Fruit fly (Drosophila melanogaster) whole organism, adult: ENCODE measurements around the gene CG11790.

Source experiments
- CG12768 ChIP-seq: fragments of 200-800 bp; sonication (Bioruptor generic); optimal IDR thresholded peaks from 2 replicates; lab custom pipeline; 2017; ENCODE audit warnings: missing biosample characterization, missing genetic modification characterization, mild to moderate bottlenecking, moderate library complexity, missing genetic modification reagents
- CG14711 ChIP-seq: fragments of 200-800 bp; sonication (Bioruptor generic); optimal IDR thresholded peaks from 2 replicates; lab custom pipeline; 2018; ENCODE audit warnings: missing biosample characterization, mild to moderate bottlenecking, missing genetic modification characterization, moderate library complexity
- CG1620 ChIP-seq: fragments of 200-800 bp; sonication (Bioruptor generic); optimal IDR thresholded peaks from 2 replicates; lab custom pipeline; 2016; ENCODE audit warnings: missing biosample characterization, missing genetic modification characterization
- CG33017 ChIP-seq: fragments of 200-800 bp; sonication (Bioruptor generic); optimal IDR thresholded peaks from 2 replicates; lab custom pipeline; 2018; ENCODE audit warnings: missing biosample characterization, mild to moderate bottlenecking, missing genetic modification characterization, moderate library complexity
- CG5204 ChIP-seq: fragments of 200-800 bp; sonication (Bioruptor generic); optimal IDR thresholded peaks from 2 replicates; lab custom pipeline; 2016; ENCODE audit warnings: missing biosample characterization, missing genetic modification characterization
- CG7045 ChIP-seq: fragments of 200-800 bp; sonication (Bioruptor generic); optimal IDR thresholded peaks from 2 replicates; lab custom pipeline; 2017; ENCODE audit warnings: missing biosample characterization, mild to moderate bottlenecking, missing genetic modification characterization
- CG7101 ChIP-seq: fragments of 200-800 bp; sonication (Bioruptor generic); optimal IDR thresholded peaks from 2 replicates; lab custom pipeline; 2018; ENCODE audit warnings: missing biosample characterization, mild to moderate bottlenecking, missing genetic modification characterization, moderate library complexity
- Clk ChIP-seq: fragments of 200-800 bp; sonication (Bioruptor generic); optimal IDR thresholded peaks from 2 replicates; lab custom pipeline; 2017; ENCODE audit warnings: missing biosample characterization, missing genetic modification characterization
- Crg-1 ChIP-seq: fragments of 200-800 bp; sonication (Bioruptor generic); optimal IDR thresholded peaks from 2 replicates; lab custom pipeline; 2016; ENCODE audit warnings: missing biosample characterization, missing genetic modification characterization
- Hr96 ChIP-seq: fragments of 200-800 bp; sonication (Bioruptor generic); optimal IDR thresholded peaks from 2 replicates; lab custom pipeline; 2016; ENCODE audit warnings: missing biosample characterization, missing genetic modification characterization
- Mnt ChIP-seq: fragments of 200-800 bp; sonication (Bioruptor generic); optimal IDR thresholded peaks from 2 replicates; lab custom pipeline; 2016; ENCODE audit warnings: missing biosample characterization, mild to moderate bottlenecking, missing genetic modification characterization
- bab1 ChIP-seq: fragments of 200-800 bp; sonication (Bioruptor generic); optimal IDR thresholded peaks from 3 replicates; lab custom pipeline; 2019; ENCODE audit warnings: missing biosample characterization, mild to moderate bottlenecking, missing genetic modification characterization, moderate library complexity
- cic ChIP-seq: fragments of 200-800 bp; sonication (Bioruptor generic); optimal IDR thresholded peaks from 2 replicates; lab custom pipeline; 2017; ENCODE audit warnings: missing biosample characterization, mild to moderate bottlenecking, missing genetic modification characterization, moderate library complexity
- cnc ChIP-seq, 2 experiments: fragments of >200 bp; optimal IDR thresholded peaks; 2 replicates each; lab custom pipeline; 2017
- kay ChIP-seq: fragments of 200-800 bp; sonication (Bioruptor generic); peaks from one replicate; lab custom pipeline; 2016; ENCODE audit warnings: missing biosample characterization, missing genetic modification characterization, borderline replicate concordance
- ovo ChIP-seq: fragments of 200-800 bp; sonication (Bioruptor generic); optimal IDR thresholded peaks from 2 replicates; lab custom pipeline; 2016; ENCODE audit warnings: missing biosample characterization, missing genetic modification characterization
- pad ChIP-seq: fragments of 200-800 bp; sonication (Bioruptor generic); optimal IDR thresholded peaks from 3 replicates; lab custom pipeline; 2017; ENCODE audit warnings: missing biosample characterization, missing genetic modification characterization, mild to moderate bottlenecking, moderate library complexity, missing genetic modification reagents
- tj ChIP-seq: fragments of 200-800 bp; sonication (Bioruptor generic); optimal IDR thresholded peaks from 3 replicates; lab custom pipeline; 2017; ENCODE audit warnings: missing biosample characterization, mild to moderate bottlenecking, missing genetic modification characterization, moderate library complexity
- toe ChIP-seq: fragments of 200-800 bp; sonication (Bioruptor generic); optimal IDR thresholded peaks from 2 replicates; lab custom pipeline; 2016; ENCODE audit warnings: missing biosample characterization, missing genetic modification characterization

CG11790 gene

dm6 chr3R:25047504-25047903, at the start of gene CG11790:
CG11790 (plus strand) TSS chr3R:25047706.
- TF ChIP-seq CG7045 (GFP tag; lab: Kevin White, UChicago) (no peak), toe (GFP tag; lab: Kevin White, UChicago) (no peak), cnc (optimal IDR thresholded peaks at IDR 0.05; lab: Kevin White, UChicago) (no peak), Mnt (no peak), Clk (GFP tag; lab: Kevin White, UChicago) (no peak), CG12768 (GFP tag; lab: Kevin White, UChicago) (peak; percentile 5), tj (GFP tag; lab: Kevin White, UChicago) (no peak), cic (peak; percentile 38), CG5204 (GFP tag; lab: Kevin White, UChicago) (no peak), CG14711 (tag; lab: Kevin White, UChicago) (no peak), bab1 (GFP tag; lab: Kevin White, UChicago) (peak; percentile 46), CG7101 (peak; percentile 16), Crg-1 (GFP tag; lab: Kevin White, UChicago) (no peak)

DNA sequence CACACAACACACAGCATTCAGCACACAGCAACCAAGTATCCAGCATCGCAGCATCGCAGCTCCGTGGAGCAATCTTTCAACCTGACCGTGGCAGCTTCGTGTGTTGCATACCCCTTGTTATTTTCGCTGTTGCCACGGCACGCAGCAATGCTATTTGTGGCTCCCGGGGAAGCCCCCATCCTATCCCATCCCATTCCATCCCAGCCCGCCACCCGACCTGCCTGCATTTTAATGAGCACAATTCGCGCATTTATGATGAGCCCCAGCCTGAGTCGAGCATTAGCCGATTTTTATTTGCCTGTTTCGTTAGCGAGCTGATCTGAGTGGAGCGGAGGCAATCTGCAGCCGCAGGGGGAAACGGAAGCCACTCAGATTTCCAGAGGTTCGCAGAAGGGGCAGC, 47.9 kb upstream of the CG11790 start:
- no peak for TF ChIP-seq CG7045 (GFP tag; lab: Kevin White, UChicago)
- no peak for TF ChIP-seq Hr96
- TF ChIP-seq bab1 (GFP tag; lab: Kevin White, UChicago): no peak

DNA sequence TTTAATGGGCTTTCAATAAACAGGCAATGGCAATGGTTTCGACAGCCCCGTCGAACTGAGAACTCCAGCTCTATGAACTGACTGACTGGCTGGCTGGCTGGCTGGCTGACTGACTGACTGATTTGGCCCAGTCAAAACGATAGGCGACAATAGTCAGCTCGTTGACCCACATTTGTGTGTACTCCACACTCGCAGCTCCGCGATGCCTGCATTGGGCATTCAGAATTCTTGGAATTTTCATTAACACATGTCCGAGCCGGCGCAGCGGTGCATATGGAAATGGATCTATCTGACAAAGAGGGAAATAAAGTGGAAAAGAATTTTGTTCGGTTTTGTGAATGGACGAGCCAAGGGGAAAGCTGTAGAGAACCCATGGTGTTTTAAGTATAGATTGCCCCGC, 45.2 kb upstream of the CG11790 start:
- no peak for TF ChIP-seq bab1 (GFP tag; lab: Kevin White, UChicago)
- TF ChIP-seq ovo (GFP tag; lab: Kevin White, UChicago): no peak
- TF ChIP-seq Crg-1 (GFP tag; lab: Kevin White, UChicago): no peak
- TF ChIP-seq CG7101: no peak

- TF ChIP-seq kay (GFP tag; lab: Kevin White, UChicago): no peak
- no peak for TF ChIP-seq ovo (GFP tag; lab: Kevin White, UChicago)
- no peak for TF ChIP-seq Clk (GFP tag; lab: Kevin White, UChicago)
- TF ChIP-seq cic: no peak
- no peak for TF ChIP-seq CG14711 (tag; lab: Kevin White, UChicago)
- no peak for TF ChIP-seq CG7101
- TF ChIP-seq CG1620 (GFP tag; lab: Kevin White, UChicago): no peak
- TF ChIP-seq CG33017: no peak
- no peak for TF ChIP-seq Hr96
- TF ChIP-seq CG12768 (GFP tag; lab: Kevin White, UChicago): no peak
- TF ChIP-seq bab1 (GFP tag; lab: Kevin White, UChicago): no peak
- TF ChIP-seq pad (GFP tag; lab: Kevin White, UChicago): no peak
- TF ChIP-seq CG7045 (GFP tag; lab: Kevin White, UChicago): no peak
- TF ChIP-seq toe (GFP tag; lab: Kevin White, UChicago): no peak
These were observed 43.4 kb upstream of the CG11790 start for dm6 chr3R:25004064-25004463.

- TF ChIP-seq toe (GFP tag; lab: Kevin White, UChicago): no peak
- no peak for TF ChIP-seq Hr96
- TF ChIP-seq tj (GFP tag; lab: Kevin White, UChicago): no peak
These were observed 42.7 kb upstream of the CG11790 start for dm6 chr3R:25004763-25005162.

- TF ChIP-seq pad (GFP tag; lab: Kevin White, UChicago) (no peak), ovo (GFP tag; lab: Kevin White, UChicago) (no peak), bab1 (GFP tag; lab: Kevin White, UChicago) (no peak), CG33017 (no peak), Clk (GFP tag; lab: Kevin White, UChicago) (no peak)
These were observed 41.8 kb upstream of the CG11790 start for dm6 chr3R:25005748-25006147.

- no peak for TF ChIP-seq toe (GFP tag; lab: Kevin White, UChicago)
These were observed 37.6 kb upstream of the CG11790 start for dm6 chr3R:25009745-25010446.

DNA sequence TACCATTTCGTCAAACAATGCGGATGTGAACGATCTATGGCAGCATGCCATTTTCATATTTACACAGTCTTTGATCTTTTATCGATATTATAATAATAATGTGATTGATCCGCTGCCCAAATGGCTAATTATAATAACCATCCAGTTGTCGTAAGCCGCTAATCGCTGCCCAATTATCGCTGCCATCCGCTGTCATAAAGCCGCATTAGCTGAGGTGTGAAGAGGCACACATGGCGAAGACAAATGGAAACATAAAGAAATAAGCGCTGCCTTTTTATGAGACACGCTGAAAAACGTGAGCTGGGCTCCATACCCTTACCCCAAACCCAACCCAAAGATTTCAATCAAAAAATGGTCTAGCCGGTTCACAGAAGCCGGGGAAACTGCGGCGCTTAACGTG, 35.5 kb upstream of the CG11790 start:
- TF ChIP-seq toe (GFP tag; lab: Kevin White, UChicago) (no peak), CG14711 (tag; lab: Kevin White, UChicago) (no peak), Crg-1 (GFP tag; lab: Kevin White, UChicago) (no peak), CG7101 (no peak), cnc (optimal IDR thresholded peaks at IDR 0.05; lab: Kevin White, UChicago) (no peak), pad (GFP tag; lab: Kevin White, UChicago) (no peak), bab1 (GFP tag; lab: Kevin White, UChicago) (no peak), CG5204 (GFP tag; lab: Kevin White, UChicago) (no peak), ovo (GFP tag; lab: Kevin White, UChicago) (no peak), tj (GFP tag; lab: Kevin White, UChicago) (no peak), Mnt (no peak), CG12768 (GFP tag; lab: Kevin White, UChicago) (no peak), CG1620 (GFP tag; lab: Kevin White, UChicago) (no peak), cic (no peak)
